Worm (Caenorhabditis elegans) whole organism, midembryonic: Measurements from ENCODE around the gene gln-1.

Source experiments
- T22C8.4 ChIP-seq: fragments of 200-800 bp; sonication (Bioruptor generic); IDR thresholded peaks from 2 replicates; pipeline ENCODE4 v1.3.6; 2022; ENCODE audit warnings: missing genetic modification characterization, missing compliant biosample characterization
- cog-1 ChIP-seq: sonication (generic microtip); optimal IDR thresholded peaks from 2 replicates; lab custom pipeline; 2016; ENCODE audit warnings: missing genetic modification characterization, missing compliant biosample characterization
- flt-1 ChIP-seq: fragments of 200-800 bp; sonication (Bioruptor generic); IDR thresholded peaks from 2 replicates; pipeline ENCODE4 v1.3.6; 2022; ENCODE audit warnings: missing genetic modification characterization, missing compliant biosample characterization
- klf-2 ChIP-seq: fragments of 200-800 bp; sonication (Bioruptor generic); conservative IDR thresholded peaks from 2 replicates; pipeline ENCODE4 v1.3.6; 2022; ENCODE audit warnings: missing genetic modification reagents, missing genetic modification characterization, missing compliant biosample characterization
- med-1 ChIP-seq: sonication (generic microtip); optimal IDR thresholded peaks from 2 replicates; lab custom pipeline; 2017; ENCODE audit warnings: missing genetic modification characterization, mild to moderate bottlenecking, missing compliant biosample characterization, antibody characterized with exemption, missing genetic modification reagents; ENCODE audit not compliant: insufficient read depth
- ref-1 ChIP-seq: fragments of 200-800 bp; sonication (Bioruptor generic); conservative IDR thresholded peaks from 2 replicates; pipeline ENCODE4 v1.3.6; 2022; ENCODE audit warnings: missing genetic modification reagents, missing genetic modification characterization, missing compliant biosample characterization
- tab-1 ChIP-seq: fragments of 200-800 bp; sonication (Bioruptor generic); IDR thresholded peaks from 2 replicates; pipeline ENCODE4 v1.3.6; 2022; ENCODE audit warnings: missing genetic modification characterization, missing compliant biosample characterization
- ztf-23 ChIP-seq: fragments of 200-800 bp; sonication (Bioruptor generic); IDR thresholded peaks from 2 replicates; pipeline ENCODE4 v1.3.6; 2022; ENCODE audit warnings: missing genetic modification reagents, missing genetic modification characterization, missing compliant biosample characterization
- ztf-29 ChIP-seq: fragments of 200-800 bp; sonication (Bioruptor generic); IDR thresholded peaks from 2 replicates; pipeline ENCODE4 v1.3.6; 2022; ENCODE audit warnings: missing genetic modification reagents, missing genetic modification characterization, missing compliant biosample characterization

gln-1 gene

DNA sequence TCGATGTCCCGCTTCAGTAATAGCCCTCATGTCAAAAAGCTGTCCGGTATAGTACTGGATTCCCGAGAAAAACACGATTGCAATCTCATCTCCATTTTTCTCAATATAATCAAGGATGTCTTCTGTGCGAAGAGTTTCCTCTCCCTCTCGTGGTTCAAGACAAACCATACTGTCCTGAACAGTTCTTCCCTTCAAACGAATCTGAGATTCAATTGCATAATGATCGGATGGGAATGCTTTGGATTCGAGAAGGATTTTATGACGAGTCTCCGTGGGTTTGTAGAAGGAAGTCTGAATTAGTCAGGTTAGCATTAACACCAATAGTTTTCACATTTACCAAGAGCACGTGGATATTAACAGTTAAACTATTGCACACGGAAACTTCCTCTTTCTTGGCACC is 49.9 kb downstream of the gln-1 start:
- TF ChIP-seq ref-1 (GFP tag; lab: Robert Waterston, UW) (no peak), cog-1 (no peak), med-1 (no peak), T22C8.4 (GFP tag; lab: Robert Waterston, UW) (no peak), ztf-23 (no peak), flt-1 (GFP tag; lab: Robert Waterston, UW) (no peak), klf-2 (GFP tag; lab: Robert Waterston, UW) (no peak), tab-1 (GFP tag; lab: Robert Waterston, UW) (no peak), ztf-29 (no peak)

DNA sequence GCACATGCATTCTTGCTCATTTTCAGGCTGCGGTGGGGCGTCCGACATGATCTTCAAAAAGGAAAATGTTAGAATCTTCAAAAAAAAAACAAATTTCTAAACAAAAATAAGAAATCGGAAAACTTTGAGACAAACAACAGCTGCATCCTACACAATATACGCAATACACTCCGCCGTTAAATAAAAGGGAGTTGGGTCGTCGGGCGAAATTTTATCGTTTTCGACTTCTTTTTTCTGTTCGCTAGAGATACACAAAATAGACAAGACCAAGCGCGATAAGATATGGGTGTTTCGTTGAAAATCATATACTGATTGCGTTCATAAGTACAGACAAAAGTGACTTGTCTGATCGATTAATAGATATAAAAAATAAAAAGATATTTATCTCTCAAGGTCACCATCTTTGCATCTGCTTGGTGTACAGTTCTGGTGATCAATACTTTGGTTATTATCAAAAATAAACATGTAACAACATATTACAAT is 51.3 kb downstream of the gln-1 start, which contains the start of gene kynu-1:
TSS of gene kynu-1 (minus strand) at position 51 of the 483 bp plus-strand sequence.
- TF ChIP-seq ref-1 (GFP tag; lab: Robert Waterston, UW) = no peak
